Worm (Caenorhabditis elegans) whole organism, L2 larva: ENCODE measurements around the gene T25D1.3.
A peak's percentile ranks its signal among the peaks of the same experiment; 100 is the strongest.

Experiments used
- C34F6.9 ChIP-seq: fragments of 150-350 bp; optimal IDR thresholded peaks from 2 replicates; lab custom pipeline; 2014; ENCODE audit warnings: missing biosample characterization, missing genetic modification characterization
- F13H6.1 ChIP-seq: sonication (generic microtip); optimal IDR thresholded peaks from 2 replicates; lab custom pipeline; 2016; ENCODE audit warnings: missing genetic modification characterization, missing compliant biosample characterization
- R02D3.7 ChIP-seq: fragments of 150-350 bp; optimal IDR thresholded peaks from 2 replicates; lab custom pipeline; 2014; ENCODE audit warnings: missing biosample characterization, missing genetic modification characterization
- Y55F3AM.14 ChIP-seq: fragments of 200-800 bp; sonication (Bioruptor generic); optimal IDR thresholded peaks from 2 replicates; lab custom pipeline; 2018; ENCODE audit warnings: mild to moderate bottlenecking, missing genetic modification characterization, missing compliant biosample characterization
- alr-1 ChIP-seq: fragments of 150-350 bp; optimal IDR thresholded peaks from 2 replicates; lab custom pipeline; 2014; ENCODE audit warnings: missing biosample characterization, missing genetic modification characterization
- ama-1 ChIP-seq: fragments of 150-350 bp; optimal IDR thresholded peaks from 2 replicates; lab custom pipeline; 2018; ENCODE audit warnings: inconsistent platforms
- blmp-1 ChIP-seq: sonication (generic microtip); optimal IDR thresholded peaks from 2 replicates; lab custom pipeline; 2017; ENCODE audit warnings: missing genetic modification characterization, mild to moderate bottlenecking, missing compliant biosample characterization, antibody characterized with exemption, moderate library complexity; ENCODE audit not compliant: insufficient read depth
- ceh-16 ChIP-seq: fragments of 150-350 bp; optimal IDR thresholded peaks from 2 replicates; lab custom pipeline; 2014; ENCODE audit warnings: missing biosample characterization, missing genetic modification characterization
- ceh-82 ChIP-seq: fragments of 150-350 bp; optimal IDR thresholded peaks from 2 replicates; lab custom pipeline; 2014; ENCODE audit warnings: missing biosample characterization, missing genetic modification characterization
- crh-2 ChIP-seq: sonication (generic microtip); optimal IDR thresholded peaks from 2 replicates; lab custom pipeline; 2017; ENCODE audit warnings: missing biosample characterization, missing genetic modification characterization
- egl-27 ChIP-seq: sonication (generic microtip); optimal IDR thresholded peaks from 3 replicates; lab custom pipeline; 2017; ENCODE audit warnings: missing biosample characterization, missing genetic modification reagents, missing genetic modification characterization
- elt-1 ChIP-seq: fragments of 150-350 bp; optimal IDR thresholded peaks from 2 replicates; lab custom pipeline; 2014; ENCODE audit warnings: missing biosample characterization, missing genetic modification characterization
- fos-1 ChIP-seq: fragments of 150-350 bp; optimal IDR thresholded peaks from 2 replicates; lab custom pipeline; 2014; ENCODE audit warnings: missing biosample characterization, missing genetic modification characterization
- lin-11 ChIP-seq: fragments of 150-350 bp; sonication (generic microtip); optimal IDR thresholded peaks from 2 replicates; lab custom pipeline; 2014; ENCODE audit warnings: missing biosample characterization, missing genetic modification characterization, inconsistent platforms, mixed read lengths
- lin-13 ChIP-seq: fragments of 150-350 bp; optimal IDR thresholded peaks from 2 replicates; lab custom pipeline; 2014; ENCODE audit warnings: missing biosample characterization, missing genetic modification reagents, missing genetic modification characterization
- lsy-2 ChIP-seq, 2 experiments: fragments of 150-350 bp in 1 of 2; sonication (generic microtip) in 1 of 2; optimal IDR thresholded peaks; 2 replicates each; lab custom pipeline; 2014 to 2017; ENCODE audit warnings: missing biosample characterization in 2 of 2, missing genetic modification characterization in 2 of 2
- mab-5 ChIP-seq: fragments of 150-350 bp; optimal IDR thresholded peaks from 2 replicates; lab custom pipeline; 2014; ENCODE audit warnings: missing biosample characterization, missing genetic modification characterization
- nhr-10 ChIP-seq: sonication (generic microtip); optimal IDR thresholded peaks from 2 replicates; lab custom pipeline; 2017; ENCODE audit warnings: missing biosample characterization, missing genetic modification characterization
- nhr-11 ChIP-seq: fragments of 150-350 bp; optimal IDR thresholded peaks from 2 replicates; lab custom pipeline; 2014; ENCODE audit warnings: missing biosample characterization, missing genetic modification characterization
- nhr-12 ChIP-seq: fragments of 150-350 bp; optimal IDR thresholded peaks from 2 replicates; lab custom pipeline; 2014; ENCODE audit warnings: missing biosample characterization, missing genetic modification characterization
- nhr-129 ChIP-seq: fragments of 150-350 bp; optimal IDR thresholded peaks from 2 replicates; lab custom pipeline; 2014; ENCODE audit warnings: missing biosample characterization, missing genetic modification characterization
- nhr-21 ChIP-seq: fragments of 150-350 bp; optimal IDR thresholded peaks from 2 replicates; lab custom pipeline; 2014; ENCODE audit warnings: missing biosample characterization, missing genetic modification characterization
- nhr-237 ChIP-seq: fragments of 150-350 bp; optimal IDR thresholded peaks from 2 replicates; lab custom pipeline; 2014; ENCODE audit warnings: missing biosample characterization, missing genetic modification characterization
- nhr-25 ChIP-seq: fragments of 150-350 bp; sonication (generic microtip); optimal IDR thresholded peaks from 3 replicates; lab custom pipeline; 2014; ENCODE audit warnings: missing biosample characterization, missing genetic modification characterization
- nhr-6 ChIP-seq: fragments of 150-350 bp; optimal IDR thresholded peaks from 2 replicates; lab custom pipeline; 2014; ENCODE audit warnings: missing biosample characterization, missing genetic modification characterization
- nhr-77 ChIP-seq: fragments of 150-350 bp; optimal IDR thresholded peaks from 2 replicates; lab custom pipeline; 2014; ENCODE audit warnings: missing biosample characterization, missing genetic modification characterization
- sem-4 ChIP-seq: fragments of 150-350 bp; optimal IDR thresholded peaks from 2 replicates; lab custom pipeline; 2014; ENCODE audit warnings: missing biosample characterization, missing genetic modification reagents, missing genetic modification characterization
- sma-3 ChIP-seq: sonication (generic microtip); optimal IDR thresholded peaks from 2 replicates; lab custom pipeline; 2016; ENCODE audit warnings: missing genetic modification reagents, missing genetic modification characterization, missing compliant biosample characterization
- sma-9 ChIP-seq, 2 experiments: fragments of 150-350 bp in 1 of 2; sonication (generic microtip) in 1 of 2; optimal IDR thresholded peaks; 2 replicates each; lab custom pipeline; 2014 to 2016; ENCODE audit warnings: missing genetic modification characterization in 2 of 2, mild to moderate bottlenecking in 1 of 2, missing biosample characterization in 1 of 2, missing compliant biosample characterization in 1 of 2, missing genetic modification reagents in 1 of 2, moderate library complexity in 1 of 2
- unc-39 ChIP-seq: fragments of 150-350 bp; optimal IDR thresholded peaks from 2 replicates; lab custom pipeline; 2014; ENCODE audit warnings: missing biosample characterization, missing genetic modification characterization
- unc-55 ChIP-seq: fragments of 150-350 bp; sonication (generic microtip); optimal IDR thresholded peaks from 3 replicates; lab custom pipeline; 2014; ENCODE audit warnings: missing biosample characterization, missing genetic modification reagents, missing genetic modification characterization
- ztf-1 ChIP-seq: fragments of 200-800 bp; sonication (Bioruptor generic); conservative IDR thresholded peaks from 2 replicates; pipeline ENCODE4 v1.3.6; 2022; ENCODE audit warnings: missing genetic modification characterization, missing compliant biosample characterization
- ztf-11 ChIP-seq: sonication (generic microtip); optimal IDR thresholded peaks from 2 replicates; lab custom pipeline; 2017; ENCODE audit warnings: missing biosample characterization, missing genetic modification characterization

Gene T25D1.3

ce11 chrX:16555726-16556125, 50.3 kb downstream of the T25D1.3 start (continued):
- TF ChIP-seq alr-1 (tag; lab: Kevin White, UChicago) (no peak), ama-1 (lab: Kevin White, UChicago) (no peak), fos-1 (tag; lab: Kevin White, UChicago) (no peak), nhr-25 (peak; percentile 76), blmp-1 (tag; lab: Kevin White, UChicago) (peak; percentile 99), nhr-11 (tag; lab: Kevin White, UChicago) (no peak), lin-11 (tag; lab: Kevin White, UChicago) (no peak), nhr-237 (tag; lab: Kevin White, UChicago) (no peak), ztf-1 (no peak), Y55F3AM.14 (GFP tag; lab: Kevin White, UChicago) (no peak), nhr-77 (no peak), F13H6.1 (tag; lab: Kevin White, UChicago) (no peak)

- TF ChIP-seq nhr-12 (tag; lab: Kevin White, UChicago) = no peak
- no peak for TF ChIP-seq F13H6.1 (tag; lab: Kevin White, UChicago)
- TF ChIP-seq elt-1 (tag; lab: Kevin White, UChicago) = no peak
- TF ChIP-seq nhr-10 (tag; lab: Kevin White, UChicago) = no peak
- no peak for TF ChIP-seq nhr-129
- TF ChIP-seq ama-1 (lab: Kevin White, UChicago) = no peak
- peak; percentile 18 for TF ChIP-seq nhr-21 (tag; lab: Kevin White, UChicago)
- peak; percentile 25 for TF ChIP-seq sma-9 (GFP tag; optimal IDR thresholded peaks at IDR 0.05; lab: Kevin White, UChicago)
- TF ChIP-seq sma-9 (tag; optimal IDR thresholded peaks at IDR 0.05; lab: Kevin White, UChicago) = no peak
- no peak for TF ChIP-seq mab-5 (tag; lab: Kevin White, UChicago)
Measured at ce11 chrX:16558117-16558516, 52.7 kb downstream of the T25D1.3 start, which contains the start of gene K08B5.1. K08B5.1 (plus strand) TSS chrX:16558434.

ce11 chrX:16558776-16559175, 53.3 kb downstream of the T25D1.3 start:
- TF ChIP-seq sma-9 (GFP tag; optimal IDR thresholded peaks at IDR 0.05; lab: Kevin White, UChicago) = peak; percentile 55
- TF ChIP-seq sma-9 (tag; optimal IDR thresholded peaks at IDR 0.05; lab: Kevin White, UChicago) = no peak
- TF ChIP-seq sem-4 (tag; lab: Kevin White, UChicago) = peak; percentile 3
- peak in 1 of 2 experiments; percentile 39 for TF ChIP-seq lsy-2 (tag; optimal IDR thresholded peaks at IDR 0.05; lab: Kevin White, UChicago)
- no peak for TF ChIP-seq nhr-12 (tag; lab: Kevin White, UChicago)
- TF ChIP-seq R02D3.7 (tag; lab: Kevin White, UChicago) = no peak
- TF ChIP-seq C34F6.9 = peak; percentile 28
- TF ChIP-seq unc-55 (GFP tag; lab: Kevin White, UChicago) = peak; percentile 10
- no peak for TF ChIP-seq ceh-16 (tag; lab: Kevin White, UChicago)
- TF ChIP-seq nhr-21 (tag; lab: Kevin White, UChicago) = peak; percentile 19
- no peak for TF ChIP-seq lin-13 (GFP tag; lab: Kevin White, UChicago)
- TF ChIP-seq nhr-25 = peak; percentile 5
- peak; percentile 72 for TF ChIP-seq sma-3
- TF ChIP-seq nhr-6 (tag; lab: Kevin White, UChicago) = no peak
- no peak for TF ChIP-seq unc-39 (tag; lab: Kevin White, UChicago)
- peak; percentile 29 for TF ChIP-seq egl-27 (tag; lab: Kevin White, UChicago)
- TF ChIP-seq fos-1 (tag; lab: Kevin White, UChicago) = peak; percentile 82
- no peak for TF ChIP-seq F13H6.1 (tag; lab: Kevin White, UChicago)
- TF ChIP-seq crh-2 (tag; lab: Kevin White, UChicago) = peak; percentile 59
- TF ChIP-seq, all 48 proteins: peak for 11

ce11 chrX:16559387-16559786, 53.9 kb downstream of the T25D1.3 start:
- TF ChIP-seq R02D3.7 (tag; lab: Kevin White, UChicago) = no peak
- TF ChIP-seq lsy-2 (tag; optimal IDR thresholded peaks at IDR 0.05; lab: Kevin White, UChicago) = no peak
- TF ChIP-seq elt-1 (tag; lab: Kevin White, UChicago) = no peak
- peak; percentile 44 for TF ChIP-seq nhr-21 (tag; lab: Kevin White, UChicago)
- TF ChIP-seq unc-55 (GFP tag; lab: Kevin White, UChicago) = no peak
- no peak for TF ChIP-seq ceh-82
- peak; percentile 41 for TF ChIP-seq sma-9 (GFP tag; optimal IDR thresholded peaks at IDR 0.05; lab: Kevin White, UChicago)
- TF ChIP-seq sma-9 (tag; optimal IDR thresholded peaks at IDR 0.05; lab: Kevin White, UChicago) = no peak
- peak; percentile 26 for TF ChIP-seq sma-3
- TF ChIP-seq blmp-1 (tag; lab: Kevin White, UChicago) = peak; percentile 32
- TF ChIP-seq ztf-11 = no peak
